Fruit fly (Drosophila melanogaster): ENCODE data around the gene CG14052.

DNA sequence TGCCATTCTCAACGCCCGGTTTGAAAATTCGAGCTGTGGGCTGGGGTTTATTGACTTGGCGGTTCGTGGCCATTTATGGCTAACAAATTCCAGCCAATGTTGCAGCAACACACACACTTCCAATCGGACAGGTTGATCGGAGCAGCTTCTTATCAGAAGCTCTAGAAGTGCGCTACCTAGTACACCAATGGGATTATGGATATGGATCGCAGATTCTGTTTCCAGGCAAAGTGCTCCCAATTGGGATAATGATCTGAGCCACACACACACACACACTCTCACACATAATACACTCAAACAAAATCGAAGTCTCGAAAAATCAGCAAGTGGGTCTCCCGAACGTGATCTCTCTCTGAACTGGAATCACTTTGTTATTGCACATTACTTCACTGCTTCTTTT, 2.0 kb upstream of the CG14052 start:
- TF ChIP-seq psq (optimal IDR thresholded peaks at IDR 0.05), result no peak
- no peak for TF ChIP-seq insv (optimal IDR thresholded peaks at IDR 0.05)
- TF ChIP-seq h (optimal IDR thresholded peaks at IDR 0.05), result no peak
- no peak for TF ChIP-seq Sin3A (optimal IDR thresholded peaks at IDR 0.05)
- TF ChIP-seq ttk (optimal IDR thresholded peaks at IDR 0.05), result no peak
- TF ChIP-seq Myc (optimal IDR thresholded peaks at IDR 0.05), result no peak

All from Kc167 (cell line).